Worm (Caenorhabditis elegans): Measurements from ENCODE around the gene pccb-1.

Gene pccb-1

DNA sequence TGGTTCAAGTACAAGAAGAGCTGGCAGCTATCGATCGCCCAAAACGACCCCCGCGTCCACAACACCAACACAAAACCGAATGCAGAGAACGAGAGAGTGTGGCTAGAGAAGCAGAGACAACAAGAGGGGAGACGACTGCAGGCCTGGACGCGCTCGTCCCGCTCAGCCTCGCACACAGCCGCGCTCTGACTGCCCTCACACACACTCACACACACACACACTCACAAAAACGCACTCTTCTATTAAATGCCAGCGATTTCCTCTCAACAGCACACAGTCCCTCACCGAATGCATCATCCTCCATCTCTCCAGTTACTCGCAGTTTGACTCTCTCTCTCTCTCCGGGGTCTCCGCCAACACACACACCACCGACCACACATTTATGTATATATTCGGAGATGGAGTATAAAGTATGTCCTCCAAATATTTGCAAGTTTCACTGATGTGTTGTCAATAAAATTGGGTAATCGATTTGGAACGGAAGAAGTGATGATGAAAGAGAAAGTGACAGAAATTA is 38.3 kb downstream of the pccb-1 start (continued):
- no peak for TF ChIP-seq daf-8 (GFP tag; IDR thresholded peaks at IDR 0.05)
- no peak for TF ChIP-seq skn-1 (tag; optimal IDR thresholded peaks at IDR 0.05)
- peak; percentile 85 for TF ChIP-seq spr-1 (tag; optimal IDR thresholded peaks at IDR 0.05)
- TF ChIP-seq mdt-29 (GFP tag; IDR thresholded peaks at IDR 0.05): 0 out of 2 replicates have a peak, but pooled peaks have one; percentile 32
- TF ChIP-seq nhr-237 (tag; optimal IDR thresholded peaks at IDR 0.05): no peak
- peak; percentile 59 for TF ChIP-seq duxl-1 (tag; optimal IDR thresholded peaks at IDR 0.05; ENCODE audit: poor library complexity)
- no peak for TF ChIP-seq sdz-12 (GFP tag; optimal IDR thresholded peaks at IDR 0.05)
- TF ChIP-seq lin-13 (GFP tag; optimal IDR thresholded peaks at IDR 0.05): peak; percentile 92
- TF ChIP-seq lin-1 (GFP tag; IDR thresholded peaks at IDR 0.05): peak; percentile 25; the same call in 1 of the 2 replicates
- peak; percentile 86 for TF ChIP-seq hlh-30 (tag; optimal IDR thresholded peaks at IDR 0.05; ENCODE audit: insufficient read depth)
- TF ChIP-seq nhr-42 (GFP tag; IDR thresholded peaks at IDR 0.05): peak; percentile 61; the same call in 1 of the 2 replicates
- TF ChIP-seq lin-29 (GFP tag; IDR thresholded peaks at IDR 0.05): no peak
- no peak for TF ChIP-seq unc-130 (GFP tag; optimal IDR thresholded peaks at IDR 0.05)
- peak; percentile 90 for TF ChIP-seq madf-9 (GFP tag; conservative IDR thresholded peaks at IDR 0.05)
- TF ChIP-seq unc-39 (tag; optimal IDR thresholded peaks at IDR 0.05): peak; percentile 65
- TF ChIP-seq zip-11 (GFP tag; IDR thresholded peaks at IDR 0.05): no peak
- TF ChIP-seq pha-4 (GFP tag; IDR thresholded peaks at IDR 0.05): peak; percentile 81
- TF ChIP-seq pha-4 (tag; optimal IDR thresholded peaks at IDR 0.05): peak; percentile 90
- TF ChIP-seq tra-1 (GFP tag; IDR thresholded peaks at IDR 0.05): peak; percentile 72
- peak; percentile 99 for TF ChIP-seq hmg-1.1 (GFP tag; IDR thresholded peaks at IDR 0.05)
- TF ChIP-seq lsy-2 (tag; optimal IDR thresholded peaks at IDR 0.05): peak; percentile 84 to 85
- peak; percentile 17; the same call in 1 of the 2 replicates for TF ChIP-seq php-3 (GFP tag; IDR thresholded peaks at IDR 0.05)
- peak; percentile 60 for TF ChIP-seq ceh-28 (tag; optimal IDR thresholded peaks at IDR 0.05)
- TF ChIP-seq mes-2 (tag; optimal IDR thresholded peaks at IDR 0.05; ENCODE audit: poor library complexity, severe bottlenecking): peak; percentile 83
- peak; percentile 21 for TF ChIP-seq ces-1 (GFP tag; optimal IDR thresholded peaks at IDR 0.05)
- peak; percentile 46 for TF ChIP-seq zfp-2 (tag; optimal IDR thresholded peaks at IDR 0.05)
- no peak for TF ChIP-seq nhr-41 (GFP tag; IDR thresholded peaks at IDR 0.05)
- peak; percentile 76 for TF ChIP-seq F37D6.2 (tag; optimal IDR thresholded peaks at IDR 0.05)
- no peak for TF ChIP-seq ZK337.2 (GFP tag; IDR thresholded peaks at IDR 0.05)
- TF ChIP-seq dmd-8 (GFP tag; IDR thresholded peaks at IDR 0.05): peak; percentile 64; the same call in 1 of the 2 replicates
- TF ChIP-seq Y105C5A.15 (GFP tag; IDR thresholded peaks at IDR 0.05): no peak
- TF ChIP-seq lim-7 (GFP tag; IDR thresholded peaks at IDR 0.05): 0 out of 2 replicates have a peak, but pooled peaks have one; percentile 39
- peak; percentile 98 for TF ChIP-seq hlh-11 (tag; optimal IDR thresholded peaks at IDR 0.05)
- peak in 1 of 2 experiments; percentile 50 for TF ChIP-seq ZK546.5 (tag; optimal IDR thresholded peaks at IDR 0.05)
- TF ChIP-seq dve-1 (tag; optimal IDR thresholded peaks at IDR 0.05; ENCODE audit: insufficient read depth): peak; percentile 92
- peak; percentile 57 for TF ChIP-seq lir-3 (tag; optimal IDR thresholded peaks at IDR 0.05)
- peak; percentile 74 for TF ChIP-seq nhr-10 (tag; optimal IDR thresholded peaks at IDR 0.05)
- TF ChIP-seq ctbp-1 (GFP tag; IDR thresholded peaks at IDR 0.05): peak; percentile 95
- peak; percentile 66 for TF ChIP-seq zag-1 (tag; optimal IDR thresholded peaks at IDR 0.05)
- no peak for TF ChIP-seq Y48G9A.11 (GFP tag; IDR thresholded peaks at IDR 0.05)
- no peak for TF ChIP-seq F26F4.8 (GFP tag; conservative IDR thresholded peaks at IDR 0.05)
- TF ChIP-seq T26A8.4 (GFP tag; IDR thresholded peaks at IDR 0.05): peak; percentile 71
- TF ChIP-seq mxl-2 (GFP tag; conservative IDR thresholded peaks at IDR 0.05): no peak; the same call in 1 of the 2 replicates
- no peak for TF ChIP-seq lin-39 (tag; optimal IDR thresholded peaks at IDR 0.05)
- TF ChIP-seq F10B5.3 (tag; optimal IDR thresholded peaks at IDR 0.05): peak; percentile 15
- TF ChIP-seq snpc-4 (tag; optimal IDR thresholded peaks at IDR 0.05): no peak
- TF ChIP-seq nhr-76 (tag; optimal IDR thresholded peaks at IDR 0.05): no peak
- TF ChIP-seq zfp-3 (GFP tag; conservative IDR thresholded peaks at IDR 0.05): peak; percentile 54; the same call in 1 of the 2 replicates
- TF ChIP-seq daf-19 (GFP tag; conservative IDR thresholded peaks at IDR 0.05): no peak
- TF ChIP-seq gei-8 (GFP tag; optimal IDR thresholded peaks at IDR 0.05): peak; percentile 16
- no peak for TF ChIP-seq ama-1 (optimal IDR thresholded peaks at IDR 0.05)
